Worm (Caenorhabditis elegans) whole organism, L2 larva: ENCODE measurements around the gene F59D12.5.

Source experiments
- ZK546.5 ChIP-seq: sonication (generic microtip); optimal IDR thresholded peaks from 2 replicates; lab custom pipeline; 2017; ENCODE audit warnings: missing biosample characterization, missing genetic modification characterization
- ama-1 ChIP-seq: fragments of 150-350 bp; optimal IDR thresholded peaks from 2 replicates; lab custom pipeline; 2018; ENCODE audit warnings: inconsistent platforms
- mdl-1 ChIP-seq, 2 experiments: fragments of 150-350 bp in 1 of 2; sonication (generic microtip) in 1 of 2; optimal IDR thresholded peaks; 2 replicates each; lab custom pipeline; 2017; ENCODE audit warnings: missing biosample characterization in 2 of 2, missing genetic modification characterization in 2 of 2
- nhr-129 ChIP-seq: fragments of 150-350 bp; optimal IDR thresholded peaks from 2 replicates; lab custom pipeline; 2014; ENCODE audit warnings: missing biosample characterization, missing genetic modification characterization
- nhr-23 ChIP-seq: fragments of 150-350 bp; optimal IDR thresholded peaks from 2 replicates; lab custom pipeline; 2014; ENCODE audit warnings: missing biosample characterization, missing genetic modification reagents, missing genetic modification characterization
- skn-1 ChIP-seq: sonication (generic microtip); optimal IDR thresholded peaks from 2 replicates; lab custom pipeline; 2017; ENCODE audit warnings: missing biosample characterization, missing genetic modification characterization
- unc-55 ChIP-seq: fragments of 150-350 bp; sonication (generic microtip); optimal IDR thresholded peaks from 3 replicates; lab custom pipeline; 2014; ENCODE audit warnings: missing biosample characterization, missing genetic modification reagents, missing genetic modification characterization
- unc-62 ChIP-seq: fragments of 150-350 bp; optimal IDR thresholded peaks from 2 replicates; lab custom pipeline; 2014; ENCODE audit warnings: missing biosample characterization, missing genetic modification reagents, missing genetic modification characterization
- ztf-11 ChIP-seq: sonication (generic microtip); optimal IDR thresholded peaks from 2 replicates; lab custom pipeline; 2017; ENCODE audit warnings: missing biosample characterization, missing genetic modification characterization

DNA sequence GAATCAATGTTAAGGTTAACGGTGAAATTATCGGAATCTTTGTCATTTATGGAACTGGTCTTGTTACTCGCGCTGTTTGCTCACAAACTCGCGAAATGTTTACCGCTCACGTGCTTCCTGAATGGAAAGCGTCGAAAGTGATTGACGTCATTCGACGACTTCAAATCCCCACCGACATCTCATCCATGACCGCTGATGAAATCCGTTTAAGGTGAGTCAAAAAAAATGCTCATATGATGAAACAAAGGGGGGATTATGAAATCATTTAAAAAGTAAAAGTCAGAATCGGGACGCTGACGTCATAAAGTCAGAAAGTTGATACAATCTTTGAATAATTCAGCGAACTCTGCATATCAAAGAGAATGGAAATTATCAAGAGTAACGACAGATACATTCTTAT is 38.6 kb downstream of the F59D12.5 start:
- TF ChIP-seq ztf-11 (tag; lab: Kevin White, UChicago) (no peak), nhr-23 (tag; lab: Kevin White, UChicago) (no peak), unc-55 (GFP tag; lab: Kevin White, UChicago) (peak; percentile 23), skn-1 (no peak), ZK546.5 (tag; lab: Kevin White, UChicago) (no peak), ama-1 (lab: Kevin White, UChicago) (no peak), mdl-1 (tag; optimal IDR thresholded peaks at IDR 0.05; lab: Kevin White, UChicago) (no peak), unc-62 (no peak), nhr-129 (tag; lab: Kevin White, UChicago) (peak; percentile 48)
